Worm (Caenorhabditis elegans) whole organism, L2 larva: Measurements from ENCODE around the gene T11F9.7.

Experiments used
- C34F6.9 ChIP-seq: fragments of 150-350 bp; optimal IDR thresholded peaks from 2 replicates; lab custom pipeline; 2014; ENCODE audit warnings: missing biosample characterization, missing genetic modification characterization
- F13H6.1 ChIP-seq: sonication (generic microtip); optimal IDR thresholded peaks from 2 replicates; lab custom pipeline; 2016; ENCODE audit warnings: missing genetic modification characterization, missing compliant biosample characterization
- blmp-1 ChIP-seq: sonication (generic microtip); optimal IDR thresholded peaks from 2 replicates; lab custom pipeline; 2017; ENCODE audit warnings: missing genetic modification characterization, mild to moderate bottlenecking, missing compliant biosample characterization, antibody characterized with exemption, moderate library complexity; ENCODE audit not compliant: insufficient read depth
- ceh-82 ChIP-seq: fragments of 150-350 bp; optimal IDR thresholded peaks from 2 replicates; lab custom pipeline; 2014; ENCODE audit warnings: missing biosample characterization, missing genetic modification characterization
- gmeb-1 ChIP-seq: fragments of 150-350 bp; optimal IDR thresholded peaks from 2 replicates; lab custom pipeline; 2014; ENCODE audit warnings: missing biosample characterization, missing genetic modification characterization
- nhr-25 ChIP-seq: fragments of 150-350 bp; sonication (generic microtip); optimal IDR thresholded peaks from 3 replicates; lab custom pipeline; 2014; ENCODE audit warnings: missing biosample characterization, missing genetic modification characterization

Gene T11F9.7

ce11 chrV:11525338-11525737 is 49.6 kb downstream of the T11F9.7 start:
- TF ChIP-seq F13H6.1 (tag; lab: Kevin White, UChicago) (peak; percentile 59), blmp-1 (tag; lab: Kevin White, UChicago) (peak; percentile 59), ceh-82 (tag; lab: Kevin White, UChicago) (no peak), C34F6.9 (tag; lab: Kevin White, UChicago) (no peak), gmeb-1 (tag; lab: Kevin White, UChicago) (no peak), nhr-25 (tag; lab: Kevin White, UChicago) (peak; percentile 61)
